Worm (Caenorhabditis elegans): ENCODE measurements around the gene hpo-29.

hpo-29 gene

DNA sequence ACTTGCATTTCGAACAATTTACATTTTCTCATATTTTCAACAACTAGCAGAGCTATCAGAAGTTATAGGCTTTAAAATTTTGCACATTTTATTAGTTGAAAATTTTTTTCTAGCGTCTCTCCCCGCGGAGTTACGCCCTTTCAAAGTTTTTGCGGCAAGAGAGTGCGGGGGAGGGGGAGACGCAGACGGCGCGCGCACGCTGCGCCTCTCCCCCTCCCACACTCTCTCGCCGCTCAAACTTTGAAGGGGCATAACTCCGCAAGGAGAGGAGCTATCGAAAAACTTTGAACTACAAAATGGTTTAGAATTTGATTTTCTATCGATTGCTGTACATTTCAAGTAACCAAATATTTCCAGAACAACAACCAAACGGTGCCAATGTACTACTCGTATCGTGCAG, 8.6 kb upstream of the hpo-29 start:
- no peak for TF ChIP-seq zip-5 (tag; optimal IDR thresholded peaks at IDR 0.05)
- TF ChIP-seq ets-4 (tag; optimal IDR thresholded peaks at IDR 0.05): no peak

DNA sequence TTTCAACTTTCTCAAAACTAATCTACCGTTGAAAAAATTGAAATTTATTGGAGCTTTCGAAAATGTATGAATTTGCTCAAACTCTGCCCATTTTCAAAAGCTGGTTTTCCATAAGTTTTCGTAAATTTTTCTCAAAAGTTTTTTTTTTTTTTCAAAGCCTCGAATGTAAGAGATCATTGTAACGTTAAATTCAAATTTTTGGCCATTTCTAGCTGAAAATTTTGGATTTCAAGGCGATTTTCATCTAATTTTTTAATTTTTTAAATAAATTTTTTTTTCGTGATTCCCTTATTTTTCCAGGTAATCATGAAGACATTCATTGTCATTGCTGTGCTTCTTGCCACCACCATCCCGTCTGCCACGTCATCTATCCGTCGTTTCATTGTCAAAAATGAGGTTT, 5.5 kb upstream of the hpo-29 start, which contains the start of gene hpo-38:
TSS of gene hpo-38 (plus strand) at position 301 of the 400 bp plus-strand sequence.
- no peak for TF ChIP-seq unc-55 (GFP tag; optimal IDR thresholded peaks at IDR 0.05)
- no peak for TF ChIP-seq fkh-10 (GFP tag; optimal IDR thresholded peaks at IDR 0.05)

DNA sequence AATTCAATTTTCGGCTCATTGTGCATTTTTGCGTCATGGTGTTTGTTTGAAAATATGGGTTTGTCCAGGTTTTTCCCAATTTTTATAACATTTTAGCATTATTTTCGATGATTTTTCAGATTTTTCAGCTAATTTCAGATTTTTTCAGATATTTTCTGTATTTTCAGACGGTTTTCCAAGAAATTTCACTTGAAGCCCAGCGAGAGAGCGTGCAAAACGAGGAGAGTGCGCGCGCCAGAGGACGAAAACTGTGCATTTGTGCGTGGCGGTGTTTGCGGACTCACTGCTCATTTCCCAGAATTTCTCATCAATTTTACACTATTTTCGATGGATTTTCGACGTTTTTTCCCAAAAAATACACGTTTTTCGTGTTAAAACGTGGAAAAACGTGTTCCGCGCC, 529 bp upstream of the hpo-29 start:
- peak; percentile 15 for TF ChIP-seq ceh-30 (tag; optimal IDR thresholded peaks at IDR 0.05)
- no peak for TF ChIP-seq fkh-10 (GFP tag; optimal IDR thresholded peaks at IDR 0.05)
- no peak for TF ChIP-seq mec-3 (tag; optimal IDR thresholded peaks at IDR 0.05; ENCODE audit: borderline replicate concordance)
- TF ChIP-seq hlh-13 (GFP tag; optimal IDR thresholded peaks at IDR 0.05): no peak
- TF ChIP-seq che-1 (tag; optimal IDR thresholded peaks at IDR 0.05): no peak
- TF ChIP-seq ceh-2 (tag; optimal IDR thresholded peaks at IDR 0.05): no peak
- TF ChIP-seq C38D4.7 (GFP tag; optimal IDR thresholded peaks at IDR 0.05): no peak
- no peak for TF ChIP-seq ttx-3 (tag; optimal IDR thresholded peaks at IDR 0.05)
- TF ChIP-seq C08G9.2 (tag; optimal IDR thresholded peaks at IDR 0.05): no peak
- no peak for TF ChIP-seq hlh-30 (tag; optimal IDR thresholded peaks at IDR 0.05; ENCODE audit: insufficient read depth)
- no peak for TF ChIP-seq unc-86 (tag; optimal IDR thresholded peaks at IDR 0.05)
- no peak for TF ChIP-seq lin-11 (tag; optimal IDR thresholded peaks at IDR 0.05)
- no peak for TF ChIP-seq K09A11.1 (tag; optimal IDR thresholded peaks at IDR 0.05; ENCODE audit: insufficient read depth)
- TF ChIP-seq ztf-16 (tag; optimal IDR thresholded peaks at IDR 0.05): no peak
- TF ChIP-seq ahr-1 (tag; optimal IDR thresholded peaks at IDR 0.05): no peak
- TF ChIP-seq ceh-14 (tag; optimal IDR thresholded peaks at IDR 0.05): peak; percentile 1
- no peak for TF ChIP-seq dmd-4 (tag; optimal IDR thresholded peaks at IDR 0.05; ENCODE audit: borderline replicate concordance)
- no peak for TF ChIP-seq K02D7.2 (tag; optimal IDR thresholded peaks at IDR 0.05)
- TF ChIP-seq unc-42 (tag; optimal IDR thresholded peaks at IDR 0.05): peak; percentile 42
- TF ChIP-seq hlh-8 (tag; optimal IDR thresholded peaks at IDR 0.05): no peak
- TF ChIP-seq syd-9 (tag; optimal IDR thresholded peaks at IDR 0.05): no peak
- TF ChIP-seq eyg-1 (tag; optimal IDR thresholded peaks at IDR 0.05): no peak
- peak; percentile 32 for TF ChIP-seq elt-2 (tag; optimal IDR thresholded peaks at IDR 0.05)
- TF ChIP-seq sdc-2 (tag; optimal IDR thresholded peaks at IDR 0.05): no peak
- TF ChIP-seq pros-1 (tag; optimal IDR thresholded peaks at IDR 0.05): no peak
- TF ChIP-seq pat-9 (tag; optimal IDR thresholded peaks at IDR 0.05): peak; percentile 38
- TF ChIP-seq ceh-22 (tag; optimal IDR thresholded peaks at IDR 0.05): no peak
- no peak for TF ChIP-seq ceh-6 (GFP tag; optimal IDR thresholded peaks at IDR 0.05)
- no peak for TF ChIP-seq ceh-31 (tag; optimal IDR thresholded peaks at IDR 0.05)

DNA sequence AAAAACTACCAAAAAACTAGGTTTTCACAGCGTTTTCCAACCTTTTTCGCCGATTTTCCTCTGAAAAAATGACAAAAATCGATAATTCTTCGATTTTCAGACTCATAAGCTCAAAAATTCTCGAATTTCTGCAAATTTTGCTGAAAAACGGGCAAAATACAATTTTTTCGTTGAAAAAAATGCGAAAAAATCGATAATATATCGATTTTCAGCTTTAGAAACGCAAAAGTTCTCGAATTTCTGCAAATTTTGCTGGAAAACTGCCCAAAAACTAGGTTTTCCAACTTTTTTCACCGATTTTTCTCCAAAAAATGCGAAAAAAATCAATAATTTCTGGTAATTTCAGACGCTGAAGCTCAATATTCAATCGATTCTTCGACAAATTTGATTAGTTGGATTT, 15.8 kb downstream of the hpo-29 start:
- no peak for TF ChIP-seq T23F11.4 (GFP tag; optimal IDR thresholded peaks at IDR 0.05)
- TF ChIP-seq lin-11 (tag; optimal IDR thresholded peaks at IDR 0.05): no peak
- no peak for TF ChIP-seq pha-4 (tag; optimal IDR thresholded peaks at IDR 0.05)
- TF ChIP-seq ceh-34 (tag; optimal IDR thresholded peaks at IDR 0.05): no peak
- TF ChIP-seq lim-6 (tag; optimal IDR thresholded peaks at IDR 0.05): no peak
- no peak for TF ChIP-seq K09A11.1 (tag; optimal IDR thresholded peaks at IDR 0.05; ENCODE audit: insufficient read depth)
- no peak for TF ChIP-seq ets-4 (tag; optimal IDR thresholded peaks at IDR 0.05)
- no peak for TF ChIP-seq hlh-8 (tag; optimal IDR thresholded peaks at IDR 0.05)
- no peak for TF ChIP-seq mec-3 (tag; optimal IDR thresholded peaks at IDR 0.05; ENCODE audit: borderline replicate concordance)

DNA sequence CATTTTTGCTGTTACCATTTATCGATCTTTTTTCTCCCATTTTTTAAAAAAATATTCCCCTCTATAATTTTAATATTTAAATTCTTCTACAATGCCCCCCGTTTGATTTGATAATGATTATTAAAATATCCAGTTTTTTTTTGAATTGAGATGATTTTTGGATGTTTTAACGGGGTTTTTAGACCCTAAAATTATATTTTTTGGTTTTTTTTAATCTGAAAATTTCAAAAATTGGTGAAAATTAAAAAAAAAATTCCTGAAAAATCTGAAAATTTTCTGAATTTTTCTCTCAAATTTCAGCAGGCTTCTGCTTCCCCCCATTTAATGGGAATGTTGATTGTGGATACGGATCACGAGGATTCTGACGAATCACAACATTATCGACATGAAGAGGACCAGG, 18.6 kb downstream of the hpo-29 start, which contains the start of gene Y50D7A.3:
TSS of gene Y50D7A.3 (plus strand) at position 301 of the 400 bp plus-strand sequence.
- no peak for TF ChIP-seq T23F11.4 (GFP tag; optimal IDR thresholded peaks at IDR 0.05)
